Worm (Caenorhabditis elegans): ENCODE results near the gene cdc-50.B.

DNA sequence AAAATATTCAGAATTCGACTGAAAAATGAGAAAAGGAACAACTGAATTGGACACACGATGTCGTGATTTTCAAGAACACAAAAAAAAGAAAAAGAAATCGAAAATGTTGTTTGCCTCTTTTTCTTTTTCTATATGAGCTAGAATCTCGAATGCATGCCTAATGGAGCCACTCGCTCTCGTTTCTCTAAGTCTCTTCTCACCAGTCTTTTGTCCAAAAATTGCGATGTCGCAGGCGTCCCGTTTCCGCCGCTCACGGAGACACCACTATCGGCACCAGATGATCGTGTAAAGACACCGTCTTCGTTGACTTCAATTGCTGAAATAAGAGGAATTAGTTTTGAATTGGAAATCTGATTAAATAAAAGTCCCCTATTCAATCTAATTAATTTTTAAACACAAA lies 6.0 kb upstream of the cdc-50.B start:
- no peak for TF ChIP-seq ztf-23 (GFP tag; IDR thresholded peaks at IDR 0.05)
- TF ChIP-seq ztf-29 (GFP tag; IDR thresholded peaks at IDR 0.05): no peak
- TF ChIP-seq flt-1 (GFP tag; IDR thresholded peaks at IDR 0.05): no peak
- no peak for TF ChIP-seq ref-1 (GFP tag; conservative IDR thresholded peaks at IDR 0.05)
- no peak for TF ChIP-seq T22C8.4 (GFP tag; IDR thresholded peaks at IDR 0.05)
- TF ChIP-seq cog-1 (tag; optimal IDR thresholded peaks at IDR 0.05): no peak
- no peak for TF ChIP-seq tab-1 (GFP tag; IDR thresholded peaks at IDR 0.05)
